Worm (Caenorhabditis elegans) whole organism, late embryonic: Measurements from ENCODE around the gene nhr-19.
A peak's percentile ranks its signal among the peaks of the same experiment; 100 is the strongest.

ENCODE experiments used
- C38D4.7 ChIP-seq: fragments of 200-800 bp; sonication (Bioruptor generic); optimal IDR thresholded peaks from 2 replicates; lab custom pipeline; 2018; ENCODE audit warnings: mild to moderate bottlenecking, missing genetic modification characterization, moderate library complexity, missing compliant biosample characterization
- F13H6.1 ChIP-seq: sonication (generic microtip); optimal IDR thresholded peaks from 2 replicates; lab custom pipeline; 2016; ENCODE audit warnings: missing genetic modification characterization, missing compliant biosample characterization
- K02D7.2 ChIP-seq: sonication (generic microtip); optimal IDR thresholded peaks from 2 replicates; lab custom pipeline; 2017; ENCODE audit warnings: mild to moderate bottlenecking, missing genetic modification characterization, missing compliant biosample characterization
- T23F11.4 ChIP-seq: fragments of 200-800 bp; sonication (Bioruptor generic); optimal IDR thresholded peaks from 2 replicates; lab custom pipeline; 2018; ENCODE audit warnings: mild to moderate bottlenecking, missing genetic modification characterization, missing compliant biosample characterization
- Y22D7AL.16 ChIP-seq: sonication (generic microtip); optimal IDR thresholded peaks from 2 replicates; lab custom pipeline; 2016; ENCODE audit warnings: missing genetic modification characterization, missing compliant biosample characterization
- ceh-14 ChIP-seq: sonication (generic microtip); optimal IDR thresholded peaks from 2 replicates; lab custom pipeline; 2016; ENCODE audit warnings: missing genotype, missing genetic modification characterization, missing compliant biosample characterization
- ceh-18 ChIP-seq: sonication (generic microtip); optimal IDR thresholded peaks from 2 replicates; lab custom pipeline; 2016; ENCODE audit warnings: missing genetic modification characterization, missing compliant biosample characterization
- ceh-19 ChIP-seq: fragments of 200-800 bp; sonication (Bioruptor generic); optimal IDR thresholded peaks from 2 replicates; lab custom pipeline; 2018; ENCODE audit warnings: mild to moderate bottlenecking, missing genetic modification characterization, missing compliant biosample characterization
- ceh-2 ChIP-seq: sonication (generic microtip); optimal IDR thresholded peaks from 2 replicates; lab custom pipeline; 2016; ENCODE audit warnings: missing genotype, missing genetic modification characterization, missing compliant biosample characterization
- ceh-24 ChIP-seq: sonication (generic microtip); optimal IDR thresholded peaks from 2 replicates; lab custom pipeline; 2016; ENCODE audit warnings: mild to moderate bottlenecking, missing genetic modification characterization, missing compliant biosample characterization
- ceh-30 ChIP-seq: fragments of 150-350 bp; optimal IDR thresholded peaks from 2 replicates; lab custom pipeline; 2014; ENCODE audit warnings: missing biosample characterization, missing genetic modification characterization
- ceh-48 ChIP-seq: sonication (generic microtip); optimal IDR thresholded peaks from 2 replicates; lab custom pipeline; 2016; ENCODE audit warnings: missing genetic modification characterization, inconsistent platforms, missing compliant biosample characterization
- ceh-6 ChIP-seq: fragments of 200-800 bp; sonication (Bioruptor generic); optimal IDR thresholded peaks from 2 replicates; lab custom pipeline; 2018; ENCODE audit warnings: mild to moderate bottlenecking, missing genetic modification characterization, missing compliant biosample characterization
- ceh-9 ChIP-seq: sonication (generic microtip); optimal IDR thresholded peaks from 2 replicates; lab custom pipeline; 2016; ENCODE audit warnings: mild to moderate bottlenecking, missing genetic modification characterization, inconsistent platforms, missing compliant biosample characterization
- che-1 ChIP-seq: sonication (generic microtip); optimal IDR thresholded peaks from 2 replicates; lab custom pipeline; 2016; ENCODE audit warnings: mild to moderate bottlenecking, missing genetic modification characterization, missing compliant biosample characterization
- dve-1 ChIP-seq: sonication (generic microtip); optimal IDR thresholded peaks from 2 replicates; lab custom pipeline; 2017; ENCODE audit warnings: antibody characterized with exemption, mild to moderate bottlenecking, missing genetic modification characterization, missing compliant biosample characterization
- elt-4 ChIP-seq: sonication (generic microtip); optimal IDR thresholded peaks from 2 replicates; lab custom pipeline; 2016; ENCODE audit warnings: missing genetic modification characterization, missing compliant biosample characterization
- ets-4 ChIP-seq: sonication (generic microtip); optimal IDR thresholded peaks from 2 replicates; lab custom pipeline; 2016; ENCODE audit warnings: missing genetic modification characterization, missing compliant biosample characterization
- eyg-1 ChIP-seq: sonication (generic microtip); optimal IDR thresholded peaks from 2 replicates; lab custom pipeline; 2016; ENCODE audit warnings: missing genotype, missing genetic modification characterization, missing compliant biosample characterization
- fax-1 ChIP-seq: sonication (generic microtip); optimal IDR thresholded peaks from 2 replicates; lab custom pipeline; 2016; ENCODE audit warnings: missing genotype, missing genetic modification characterization, missing compliant biosample characterization
- fkh-10 ChIP-seq: fragments of 150-350 bp; optimal IDR thresholded peaks from 2 replicates; lab custom pipeline; 2014; ENCODE audit warnings: missing biosample characterization, missing genetic modification reagents, missing genetic modification characterization
- fkh-6 ChIP-seq: sonication (generic microtip); optimal IDR thresholded peaks from 2 replicates; lab custom pipeline; 2016; ENCODE audit warnings: missing genetic modification characterization, missing compliant biosample characterization
- hlh-15 ChIP-seq: sonication (generic microtip); optimal IDR thresholded peaks from 2 replicates; lab custom pipeline; 2016; ENCODE audit warnings: missing genetic modification characterization, missing compliant biosample characterization
- hlh-30 ChIP-seq: sonication (generic microtip); optimal IDR thresholded peaks from 2 replicates; lab custom pipeline; 2017; ENCODE audit warnings: antibody characterized with exemption, missing genetic modification characterization, missing compliant biosample characterization; ENCODE audit not compliant: insufficient read depth
- hlh-6 ChIP-seq: sonication (generic microtip); optimal IDR thresholded peaks from 2 replicates; lab custom pipeline; 2016; ENCODE audit warnings: missing genotype, missing genetic modification characterization, missing compliant biosample characterization
- hlh-8 ChIP-seq: sonication (generic microtip); optimal IDR thresholded peaks from 2 replicates; lab custom pipeline; 2016; ENCODE audit warnings: missing genotype, missing genetic modification characterization, missing compliant biosample characterization
- madf-2 ChIP-seq: sonication (generic microtip); optimal IDR thresholded peaks from 2 replicates; lab custom pipeline; 2017; ENCODE audit warnings: missing genetic modification characterization, missing compliant biosample characterization
- mec-3 ChIP-seq: sonication (generic microtip); optimal IDR thresholded peaks from 2 replicates; lab custom pipeline; 2016; ENCODE audit warnings: borderline replicate concordance, missing genetic modification characterization, missing compliant biosample characterization
- nhr-11 ChIP-seq: fragments of 150-350 bp; optimal IDR thresholded peaks from 2 replicates; lab custom pipeline; 2014; ENCODE audit warnings: missing biosample characterization, missing genetic modification characterization
- nhr-232 ChIP-seq: sonication (generic microtip); optimal IDR thresholded peaks from 2 replicates; lab custom pipeline; 2016; ENCODE audit warnings: missing genetic modification characterization, missing compliant biosample characterization
- npax-4 ChIP-seq: sonication (generic microtip); optimal IDR thresholded peaks from 2 replicates; lab custom pipeline; 2016; ENCODE audit warnings: missing genetic modification characterization, missing compliant biosample characterization
- pag-3 ChIP-seq: sonication (generic microtip); optimal IDR thresholded peaks from 2 replicates; lab custom pipeline; 2016; ENCODE audit warnings: missing compliant biosample characterization, missing genetic modification characterization, borderline replicate concordance
- pqm-1 ChIP-seq: sonication (generic microtip); optimal IDR thresholded peaks from 2 replicates; lab custom pipeline; 2016; ENCODE audit warnings: missing genetic modification characterization, missing compliant biosample characterization
- rnt-1 ChIP-seq: sonication (generic microtip); optimal IDR thresholded peaks from 2 replicates; lab custom pipeline; 2016; ENCODE audit warnings: missing genetic modification characterization, missing compliant biosample characterization
- sox-4 ChIP-seq: sonication (generic microtip); optimal IDR thresholded peaks from 2 replicates; lab custom pipeline; 2017; ENCODE audit warnings: mild to moderate bottlenecking, missing genetic modification characterization, inconsistent platforms, missing compliant biosample characterization
- syd-9 ChIP-seq: sonication (generic microtip); optimal IDR thresholded peaks from 2 replicates; lab custom pipeline; 2016; ENCODE audit warnings: mild to moderate bottlenecking, missing genetic modification characterization, moderate library complexity, missing compliant biosample characterization
- tbx-7 ChIP-seq: sonication (generic microtip); optimal IDR thresholded peaks from 2 replicates; lab custom pipeline; 2016; ENCODE audit warnings: missing genotype, missing genetic modification characterization, missing compliant biosample characterization
- unc-42 ChIP-seq: sonication (generic microtip); optimal IDR thresholded peaks from 2 replicates; lab custom pipeline; 2016; ENCODE audit warnings: missing genotype, missing genetic modification characterization, missing compliant biosample characterization
- zip-5 ChIP-seq: sonication (generic microtip); optimal IDR thresholded peaks from 2 replicates; lab custom pipeline; 2016; ENCODE audit warnings: missing genetic modification characterization, missing compliant biosample characterization

nhr-19 gene

DNA sequence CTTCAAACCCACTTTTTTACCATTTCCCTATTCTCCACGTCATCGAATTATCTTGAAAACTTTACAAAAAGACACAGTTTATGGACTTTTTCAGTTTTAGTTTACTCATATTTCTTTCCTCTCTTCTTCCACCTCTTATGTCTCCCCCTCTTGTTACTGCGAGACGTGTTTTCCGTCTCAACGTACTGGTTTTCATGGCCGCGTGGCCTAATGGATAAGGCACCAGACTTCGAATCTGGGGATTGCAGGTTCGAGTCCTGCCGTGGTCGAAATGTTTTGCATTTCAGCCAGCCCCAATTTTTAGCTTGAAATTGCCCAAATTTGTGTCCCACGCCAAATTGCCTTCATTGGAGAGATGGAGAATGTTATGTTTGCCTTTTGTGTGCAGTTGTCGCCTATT, 39.3 kb downstream of the nhr-19 start (continued):
- TF ChIP-seq K02D7.2 (tag; lab: Kevin White, UChicago) (peak; percentile 72), nhr-11 (tag; lab: Kevin White, UChicago) (no peak), ceh-48 (tag; lab: Kevin White, UChicago) (peak; percentile 73), pag-3 (tag; lab: Kevin White, UChicago) (peak; percentile 68), F13H6.1 (tag; lab: Kevin White, UChicago) (peak; percentile 68), hlh-15 (peak; percentile 77), npax-4 (peak; percentile 79), T23F11.4 (GFP tag; lab: Kevin White, UChicago) (peak; percentile 80), madf-2 (tag; lab: Kevin White, UChicago) (peak; percentile 76), mec-3 (tag; lab: Kevin White, UChicago) (peak; percentile 10), fkh-6 (tag; lab: Kevin White, UChicago) (peak; percentile 88), ceh-2 (tag; lab: Kevin White, UChicago) (peak; percentile 60), ceh-6 (GFP tag; lab: Kevin White, UChicago) (peak; percentile 88), ets-4 (tag; lab: Kevin White, UChicago) (no peak), sox-4 (tag; lab: Kevin White, UChicago) (peak; percentile 89), elt-4 (tag; lab: Kevin White, UChicago) (no peak), eyg-1 (tag; lab: Kevin White, UChicago) (peak; percentile 82)
- TF ChIP-seq, all 69 proteins: peak for 56

DNA sequence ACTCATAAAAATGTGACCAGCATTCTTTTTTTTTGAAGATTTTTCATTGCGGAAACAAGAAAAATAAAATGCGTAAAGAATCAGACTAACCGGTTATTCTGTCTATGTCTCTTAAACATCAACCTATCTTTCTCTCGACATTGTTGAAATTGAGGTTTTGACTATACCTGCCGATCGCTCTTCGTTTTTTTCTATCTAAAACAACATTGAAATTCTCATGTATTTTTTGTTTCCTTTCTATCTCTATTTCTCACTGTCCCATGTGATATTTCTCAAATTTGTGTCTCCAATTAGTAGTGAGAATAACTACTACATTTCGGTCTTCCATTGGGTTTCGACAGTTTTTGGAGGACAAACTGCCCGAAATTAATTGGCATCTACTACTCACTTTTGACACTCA, 44.4 kb downstream of the nhr-19 start:
- TF ChIP-seq pag-3 (tag; lab: Kevin White, UChicago): no peak
- no peak for TF ChIP-seq sox-4 (tag; lab: Kevin White, UChicago)
- no peak for TF ChIP-seq zip-5 (tag; lab: Kevin White, UChicago)
- no peak for TF ChIP-seq fkh-6 (tag; lab: Kevin White, UChicago)
- TF ChIP-seq fkh-10: no peak
- TF ChIP-seq unc-42 (tag; lab: Kevin White, UChicago): no peak
- TF ChIP-seq C38D4.7 (GFP tag; lab: Kevin White, UChicago): no peak
- TF ChIP-seq Y22D7AL.16: no peak
- TF ChIP-seq rnt-1: no peak
- no peak for TF ChIP-seq hlh-30 (tag; lab: Kevin White, UChicago)
- no peak for TF ChIP-seq ceh-14

DNA sequence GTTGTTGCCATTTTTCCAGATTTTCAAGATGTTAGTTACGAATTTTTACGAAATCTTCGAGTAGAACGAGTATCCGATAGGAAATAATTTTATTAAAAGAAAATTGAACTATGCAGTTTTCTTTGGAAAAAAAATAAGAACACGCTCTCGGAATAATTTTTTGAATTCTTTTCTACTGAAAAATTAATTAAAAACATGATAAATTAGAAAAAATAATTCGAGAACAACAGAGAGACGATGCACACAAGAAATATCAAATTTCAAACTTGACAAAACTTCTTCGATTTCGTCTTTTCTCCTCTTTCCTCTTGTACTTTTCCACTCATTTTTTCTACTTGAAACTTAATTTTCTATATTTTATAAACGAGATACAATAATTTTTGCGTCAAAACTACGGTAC, 45.4 kb downstream of the nhr-19 start, which contains the start of gene F35H8.4:
Gene F35H8.4, minus strand, starts transcription at position 101 of the 400 bp plus-strand sequence.
- TF ChIP-seq zip-5 (tag; lab: Kevin White, UChicago) (no peak), nhr-232 (tag; lab: Kevin White, UChicago) (no peak), ceh-24 (tag; lab: Kevin White, UChicago) (no peak), syd-9 (tag; lab: Kevin White, UChicago) (no peak), ceh-30 (tag; lab: Kevin White, UChicago) (no peak), Y22D7AL.16 (no peak), che-1 (tag; lab: Kevin White, UChicago) (no peak), hlh-6 (no peak), hlh-8 (no peak), tbx-7 (no peak), dve-1 (tag; lab: Kevin White, UChicago) (no peak), F13H6.1 (tag; lab: Kevin White, UChicago) (no peak), pqm-1 (no peak), fax-1 (tag; lab: Kevin White, UChicago) (no peak)

DNA sequence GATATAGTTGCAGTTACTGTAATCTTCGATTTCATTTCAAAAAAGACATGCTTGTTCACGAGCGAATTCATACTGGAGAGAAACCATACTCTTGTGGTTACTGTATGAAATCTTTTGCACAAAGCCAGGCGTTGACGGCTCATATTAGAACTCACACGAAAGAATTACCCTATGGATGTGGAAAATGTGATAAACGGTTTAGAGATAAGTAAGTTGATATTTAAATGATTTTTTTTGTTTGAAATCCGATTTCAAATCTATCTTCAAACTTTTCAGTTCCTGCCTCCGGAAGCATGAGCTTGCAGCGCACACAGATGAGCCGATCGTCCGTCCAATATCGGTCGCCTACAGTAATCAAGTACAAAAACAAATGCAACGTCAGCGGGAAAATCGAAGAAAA, 46.4 kb downstream of the nhr-19 start:
- TF ChIP-seq ceh-18 (tag; lab: Kevin White, UChicago): no peak
- no peak for TF ChIP-seq ceh-2 (tag; lab: Kevin White, UChicago)
- TF ChIP-seq fkh-6 (tag; lab: Kevin White, UChicago): no peak
- no peak for TF ChIP-seq dve-1 (tag; lab: Kevin White, UChicago)
- no peak for TF ChIP-seq ceh-9 (tag; lab: Kevin White, UChicago)
- no peak for TF ChIP-seq ceh-19
